Worm (Caenorhabditis elegans) whole organism, mixed stage, embryonic: ENCODE data around the gene Y32F6A.5.

ENCODE experiments used
- M03D4.4 ChIP-seq: sonication (generic microtip); optimal IDR thresholded peaks from 2 replicates; lab custom pipeline; 2017; ENCODE audit warnings: mild to moderate bottlenecking, missing genetic modification characterization, missing compliant biosample characterization
- blmp-1 ChIP-seq: fragments of 150-350 bp; optimal IDR thresholded peaks from 2 replicates; lab custom pipeline; 2014; ENCODE audit warnings: missing biosample characterization, missing genetic modification characterization
- ceh-39 ChIP-seq: fragments of 150-350 bp; optimal IDR thresholded peaks from 2 replicates; lab custom pipeline; 2014; ENCODE audit warnings: missing biosample characterization, missing genetic modification characterization
- ceh-83 ChIP-seq: fragments of 200-800 bp; sonication (Bioruptor generic); optimal IDR thresholded peaks from 2 replicates; lab custom pipeline; 2018; ENCODE audit warnings: mild to moderate bottlenecking, missing genetic modification characterization, missing compliant biosample characterization
- ces-1 ChIP-seq: fragments of 150-350 bp; optimal IDR thresholded peaks from 2 replicates; lab custom pipeline; 2014; ENCODE audit warnings: missing biosample characterization, missing genetic modification reagents, missing genetic modification characterization
- cnd-1 ChIP-seq: fragments of 200-800 bp; sonication (Bioruptor generic); optimal IDR thresholded peaks from 2 replicates; lab custom pipeline; 2018; ENCODE audit warnings: mild to moderate bottlenecking, missing genetic modification characterization, missing compliant biosample characterization
- drap-1 ChIP-seq: fragments of 200-800 bp; sonication (Bioruptor generic); optimal IDR thresholded peaks from 3 replicates; lab custom pipeline; 2018; ENCODE audit warnings: mild to moderate bottlenecking, missing genetic modification characterization, missing compliant biosample characterization
- elt-1 ChIP-seq: sonication (generic microtip); optimal IDR thresholded peaks from 2 replicates; lab custom pipeline; 2017; ENCODE audit warnings: missing genetic modification characterization, mild to moderate bottlenecking, missing compliant biosample characterization, antibody characterized with exemption, moderate library complexity, borderline replicate concordance; ENCODE audit not compliant: insufficient read depth
- elt-3 ChIP-seq: fragments of 150-350 bp; optimal IDR thresholded peaks from 2 replicates; lab custom pipeline; 2014; ENCODE audit warnings: missing biosample characterization, missing genetic modification characterization
- flh-1 ChIP-seq: fragments of 200-800 bp; sonication (Bioruptor generic); optimal IDR thresholded peaks from 2 replicates; lab custom pipeline; 2018; ENCODE audit warnings: mild to moderate bottlenecking, missing genetic modification characterization, moderate library complexity, missing compliant biosample characterization
- ham-2 ChIP-seq: fragments of 200-800 bp; sonication (Bioruptor generic); optimal IDR thresholded peaks from 2 replicates; lab custom pipeline; 2018; ENCODE audit warnings: mild to moderate bottlenecking, missing genetic modification characterization, missing compliant biosample characterization
- hlh-1 ChIP-seq: fragments of 150-350 bp; optimal IDR thresholded peaks from 2 replicates; lab custom pipeline; 2014; ENCODE audit warnings: missing biosample characterization, missing genetic modification reagents, missing genetic modification characterization
- lsy-2 ChIP-seq: fragments of 150-350 bp; optimal IDR thresholded peaks from 2 replicates; lab custom pipeline; 2014; ENCODE audit warnings: missing biosample characterization, missing genetic modification characterization
- mab-5 ChIP-seq: fragments of 150-350 bp; optimal IDR thresholded peaks from 2 replicates; lab custom pipeline; 2014; ENCODE audit warnings: missing biosample characterization, missing genetic modification characterization
- mep-1 ChIP-seq: fragments of 150-350 bp; optimal IDR thresholded peaks from 2 replicates; lab custom pipeline; 2017; ENCODE audit warnings: missing biosample characterization, missing genetic modification reagents, missing genetic modification characterization, inconsistent platforms
- nhr-12 ChIP-seq: fragments of 150-350 bp; optimal IDR thresholded peaks from 2 replicates; lab custom pipeline; 2014; ENCODE audit warnings: missing biosample characterization, missing genetic modification characterization
- nhr-2 ChIP-seq: fragments of 150-350 bp; optimal IDR thresholded peaks from 2 replicates; lab custom pipeline; 2014; ENCODE audit warnings: missing biosample characterization, missing genetic modification characterization
- nhr-237 ChIP-seq: fragments of 150-350 bp; optimal IDR thresholded peaks from 2 replicates; lab custom pipeline; 2014; ENCODE audit warnings: missing biosample characterization, missing genetic modification characterization
- nhr-28 ChIP-seq: fragments of 150-350 bp; optimal IDR thresholded peaks from 2 replicates; lab custom pipeline; 2014; ENCODE audit warnings: missing biosample characterization, missing genetic modification characterization
- nhr-76 ChIP-seq: sonication (generic microtip); optimal IDR thresholded peaks from 2 replicates; lab custom pipeline; 2017; ENCODE audit warnings: missing biosample characterization, missing genetic modification characterization
- pha-4 ChIP-seq: fragments of 150-350 bp; optimal IDR thresholded peaks from 2 replicates; lab custom pipeline; 2018; ENCODE audit warnings: missing biosample characterization, missing genetic modification reagents, missing genetic modification characterization
- sptf-1 ChIP-seq: sonication (generic microtip); optimal IDR thresholded peaks from 2 replicates; lab custom pipeline; 2017; ENCODE audit warnings: mild to moderate bottlenecking, missing genetic modification characterization, moderate library complexity, missing compliant biosample characterization
- unc-39 ChIP-seq: fragments of 150-350 bp; optimal IDR thresholded peaks from 2 replicates; lab custom pipeline; 2014; ENCODE audit warnings: missing biosample characterization, missing genetic modification characterization
- unc-62 ChIP-seq: fragments of 150-350 bp; optimal IDR thresholded peaks from 2 replicates; lab custom pipeline; 2014; ENCODE audit warnings: missing biosample characterization, missing genetic modification reagents, missing genetic modification characterization
- ztf-11 ChIP-seq: fragments of 150-350 bp; optimal IDR thresholded peaks from 2 replicates; lab custom pipeline; 2014; ENCODE audit warnings: missing biosample characterization, missing genetic modification characterization

Y32F6A.5 gene

ce11 chrV:10491443-10491842 lies 38.0 kb upstream of the Y32F6A.5 start, which contains the start of gene aqp-5:
Gene aqp-5 (plus strand): TSS chrV:10491743.
- TF ChIP-seq nhr-12 (no peak), cnd-1 (no peak), nhr-76 (tag; lab: Kevin White, UChicago) (no peak)
- TF ChIP-seq, all 35 proteins: peak for 0

DNA sequence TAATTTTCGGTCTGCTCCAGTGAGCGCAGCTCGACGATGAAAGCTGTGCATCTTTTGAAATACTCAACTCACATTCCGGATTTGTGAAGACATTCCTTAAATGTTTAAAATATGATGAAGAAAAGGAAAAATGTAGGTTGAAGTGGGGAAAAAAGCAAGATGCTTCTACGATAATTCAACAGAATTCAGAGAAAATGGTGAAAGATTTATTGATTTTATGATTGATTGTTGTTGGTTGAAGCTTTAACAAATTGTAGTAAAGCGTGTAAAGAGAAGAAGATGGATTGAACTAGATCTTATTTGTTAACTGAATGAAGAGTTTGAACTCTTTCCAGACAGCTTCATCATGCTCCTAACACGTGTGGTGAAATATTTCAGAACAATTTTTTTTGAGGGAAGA lies 36.6 kb upstream of the Y32F6A.5 start, which contains the start of gene ncx-5:
Gene ncx-5, minus strand, starts transcription at position 101 of the 400 bp plus-strand sequence.
- TF ChIP-seq nhr-237 (tag; lab: Kevin White, UChicago): no peak
- no peak for TF ChIP-seq sptf-1 (tag; lab: Kevin White, UChicago)
- no peak for TF ChIP-seq cnd-1
- no peak for TF ChIP-seq nhr-28 (tag; lab: Kevin White, UChicago)
- TF ChIP-seq unc-39 (tag; lab: Kevin White, UChicago): no peak

DNA sequence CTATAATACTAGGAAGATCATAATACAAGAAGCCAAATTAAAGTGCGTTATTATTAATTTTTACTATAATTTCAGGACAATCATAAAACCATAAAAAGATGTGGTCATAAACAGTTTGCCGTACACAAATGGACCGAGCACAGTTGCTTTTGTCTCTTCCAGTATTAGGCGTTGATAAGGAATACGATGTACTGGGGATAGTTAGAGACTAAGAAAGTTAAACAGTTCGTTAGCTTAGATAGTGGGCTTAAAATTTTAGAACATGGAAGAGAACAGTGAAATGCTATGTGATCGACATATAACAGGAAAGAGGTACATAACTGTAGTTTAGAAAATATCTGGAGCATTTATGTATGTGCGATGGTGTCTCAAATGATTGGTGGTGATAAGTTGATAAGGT lies 32.0 kb upstream of the Y32F6A.5 start:
- TF ChIP-seq nhr-2 (no peak), elt-1 (tag; lab: Kevin White, UChicago) (no peak), blmp-1 (tag; lab: Kevin White, UChicago) (no peak), M03D4.4 (tag; lab: Kevin White, UChicago) (no peak), sptf-1 (tag; lab: Kevin White, UChicago) (no peak), ham-2 (GFP tag; lab: Kevin White, UChicago) (no peak), unc-62 (no peak), ztf-11 (tag; lab: Kevin White, UChicago) (no peak), ceh-39 (tag; lab: Kevin White, UChicago) (no peak), mep-1 (tag; lab: Kevin White, UChicago) (no peak), lsy-2 (tag; lab: Kevin White, UChicago) (no peak), unc-39 (tag; lab: Kevin White, UChicago) (no peak), hlh-1 (tag; lab: Kevin White, UChicago) (no peak), flh-1 (GFP tag; lab: Kevin White, UChicago) (no peak), drap-1 (GFP tag; lab: Kevin White, UChicago) (no peak), mab-5 (tag; lab: Kevin White, UChicago) (no peak)

DNA sequence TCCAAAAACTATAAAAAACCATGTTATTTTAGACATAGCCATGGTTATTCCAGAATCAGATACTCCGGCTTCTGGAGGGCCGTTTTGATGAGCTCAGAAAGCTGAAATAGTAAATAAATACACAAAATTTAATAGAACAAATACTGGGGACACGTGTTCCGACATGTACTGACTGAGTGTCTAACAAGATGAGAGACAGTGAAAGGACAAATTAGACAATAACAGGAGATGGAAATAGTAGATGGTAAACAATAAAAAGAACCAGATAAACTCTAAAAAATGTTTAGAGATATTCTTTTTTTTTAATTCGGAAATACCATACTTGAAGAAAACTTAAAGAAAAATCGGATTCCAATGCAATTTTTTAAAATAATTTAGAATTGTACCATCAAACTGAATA lies 31.2 kb upstream of the Y32F6A.5 start, which contains the start of gene Y32F6B.1:
Gene Y32F6B.1, minus strand, starts transcription at position 101 of the 400 bp plus-strand sequence.
- TF ChIP-seq elt-3 (tag; lab: Kevin White, UChicago): no peak
- no peak for TF ChIP-seq sptf-1 (tag; lab: Kevin White, UChicago)
- no peak for TF ChIP-seq ceh-39 (tag; lab: Kevin White, UChicago)

DNA sequence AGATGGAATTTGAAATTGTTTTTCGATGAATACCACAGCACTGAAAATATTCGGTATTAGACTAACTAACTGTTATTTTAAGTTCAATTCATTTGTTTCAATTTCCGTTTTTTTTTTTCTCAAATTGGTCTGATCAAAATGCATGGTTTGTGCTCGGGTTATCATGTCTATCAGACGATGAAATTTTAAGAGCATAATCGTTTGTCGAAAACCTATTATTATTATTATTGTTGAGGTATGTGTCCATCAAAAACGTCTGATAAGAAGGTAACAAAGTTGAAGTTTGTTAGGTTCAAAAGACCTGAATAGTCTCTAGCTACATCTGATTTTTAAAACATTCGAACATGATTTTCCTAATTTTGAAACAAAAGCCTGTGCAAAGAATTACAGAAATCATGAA lies 30.6 kb upstream of the Y32F6A.5 start:
- TF ChIP-seq blmp-1 (tag; lab: Kevin White, UChicago) (no peak), ceh-83 (no peak), nhr-28 (tag; lab: Kevin White, UChicago) (no peak), unc-62 (no peak), unc-39 (tag; lab: Kevin White, UChicago) (no peak), nhr-2 (no peak), nhr-237 (tag; lab: Kevin White, UChicago) (no peak), drap-1 (GFP tag; lab: Kevin White, UChicago) (no peak), hlh-1 (tag; lab: Kevin White, UChicago) (no peak), ceh-39 (tag; lab: Kevin White, UChicago) (no peak)
- TF ChIP-seq, all 35 proteins: peak for 0

DNA sequence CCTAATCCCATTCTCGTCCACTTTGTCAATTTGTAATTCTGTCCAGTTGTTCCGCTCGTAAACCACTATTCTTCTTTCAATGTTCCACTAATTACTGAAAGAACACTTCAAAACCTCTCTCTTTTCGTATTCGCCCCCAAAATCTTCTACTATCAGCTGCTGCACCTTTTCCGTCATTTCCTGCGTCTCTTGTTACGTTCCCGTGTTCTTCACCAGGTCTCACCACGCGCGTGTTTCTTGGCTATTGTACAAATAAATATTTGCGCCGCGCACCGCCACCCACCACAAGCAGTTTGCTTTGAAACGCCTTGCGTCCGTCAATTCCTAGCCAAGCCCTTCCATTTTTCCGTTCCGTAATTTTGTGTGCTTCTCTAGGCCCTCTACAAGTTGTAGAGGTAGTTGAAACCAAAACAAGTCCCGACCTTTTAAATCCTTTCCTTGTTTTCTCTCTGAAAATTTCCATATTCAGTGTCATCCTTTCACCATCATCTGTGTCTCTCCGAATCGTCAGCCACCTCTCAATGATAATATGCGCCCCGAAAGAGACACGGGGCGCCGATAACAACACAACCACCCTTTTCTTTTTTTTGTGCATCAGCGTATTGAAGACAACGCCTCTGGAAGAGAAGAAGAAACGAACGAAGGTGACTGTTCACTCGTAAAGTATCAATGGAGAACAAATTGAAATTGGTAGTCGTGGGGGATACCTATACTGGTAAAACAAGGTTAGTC lies 24.9 kb upstream of the Y32F6A.5 start, which contains the start of the genes crp-1 and Y32F6B.9:
Gene crp-1, plus strand, starts transcription at position 468 of the 732 bp plus-strand sequence.
Gene Y32F6B.9, plus strand, starts transcription at position 603 of the 732 bp plus-strand sequence.
- TF ChIP-seq ces-1 (GFP tag; lab: Kevin White, UChicago) (no peak), cnd-1 (no peak), pha-4 (tag; lab: Kevin White, UChicago) (peak; percentile 25), ham-2 (GFP tag; lab: Kevin White, UChicago) (peak; percentile 41)

DNA sequence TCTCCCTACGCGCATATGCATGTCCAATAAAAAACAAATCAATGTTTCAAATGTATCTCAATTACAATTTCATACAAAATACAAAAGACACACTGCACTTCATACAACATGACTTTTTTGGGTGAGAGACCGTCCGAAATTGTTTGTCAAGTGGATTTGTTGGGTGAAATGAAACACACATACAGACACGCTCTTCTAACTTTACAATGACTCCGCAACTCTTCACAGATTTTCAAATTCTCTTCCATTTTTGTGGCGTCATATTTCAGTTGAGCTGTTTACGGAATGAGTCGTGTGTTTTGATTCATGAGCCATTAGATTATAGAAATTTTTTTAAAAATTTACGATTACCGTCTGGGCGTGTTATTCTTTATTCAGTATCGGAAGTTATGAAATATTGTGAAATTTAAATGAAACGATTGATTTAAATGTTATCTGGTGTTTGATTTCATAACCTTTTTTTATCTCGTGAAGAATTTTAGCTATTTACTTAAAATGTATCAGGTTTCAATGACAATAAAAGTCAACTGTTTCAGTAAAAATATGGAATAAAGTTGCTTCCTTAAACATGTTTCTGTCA lies 23.5 kb upstream of the Y32F6A.5 start:
- TF ChIP-seq elt-3 (tag; lab: Kevin White, UChicago): no peak
- no peak for TF ChIP-seq ces-1 (GFP tag; lab: Kevin White, UChicago)
- TF ChIP-seq mep-1 (tag; lab: Kevin White, UChicago): no peak
- TF ChIP-seq mab-5 (tag; lab: Kevin White, UChicago): no peak
- TF ChIP-seq, all 35 proteins: peak for 0
